Worm (Caenorhabditis elegans) whole organism, early embryonic: Measurements from ENCODE around the gene nos-2.

ENCODE experiments used
- B0310.2 ChIP-seq: sonication (generic microtip); optimal IDR thresholded peaks from 2 replicates; lab custom pipeline; 2016; ENCODE audit warnings: mild to moderate bottlenecking, missing genetic modification characterization, missing compliant biosample characterization
- F13C5.2 ChIP-seq: sonication (generic microtip); optimal IDR thresholded peaks from 2 replicates; lab custom pipeline; 2017; ENCODE audit warnings: mild to moderate bottlenecking, missing genetic modification characterization, inconsistent platforms, missing compliant biosample characterization
- aly-1 ChIP-seq: sonication (generic microtip); optimal IDR thresholded peaks from 2 replicates; lab custom pipeline; 2016; ENCODE audit warnings: missing genetic modification characterization, missing compliant biosample characterization
- ama-1 ChIP-seq: fragments of 150-350 bp; optimal IDR thresholded peaks from 2 replicates; lab custom pipeline; 2014
- ceh-13 ChIP-seq: fragments of 200-800 bp; sonication (Bioruptor generic); optimal IDR thresholded peaks from 2 replicates; lab custom pipeline; 2018; ENCODE audit warnings: mild to moderate bottlenecking, missing genetic modification characterization, missing compliant biosample characterization
- ceh-36 ChIP-seq: sonication (generic microtip); optimal IDR thresholded peaks from 2 replicates; lab custom pipeline; 2016; ENCODE audit warnings: missing genetic modification characterization, inconsistent platforms, missing compliant biosample characterization
- ets-7 ChIP-seq: sonication (generic microtip); optimal IDR thresholded peaks from 2 replicates; lab custom pipeline; 2016; ENCODE audit warnings: missing genotype, missing genetic modification characterization, missing compliant biosample characterization
- flt-1 ChIP-seq: fragments of 200-800 bp; sonication (Bioruptor generic); IDR thresholded peaks from 2 replicates; pipeline ENCODE4 v1.3.6; 2022; ENCODE audit warnings: missing genetic modification characterization, missing compliant biosample characterization
- hmbx-1 ChIP-seq: sonication (generic microtip); optimal IDR thresholded peaks from 2 replicates; lab custom pipeline; 2016; ENCODE audit warnings: mild to moderate bottlenecking, missing genetic modification characterization, missing compliant biosample characterization
- hmg-4 ChIP-seq: fragments of 200-800 bp; sonication (Bioruptor generic); optimal IDR thresholded peaks from 2 replicates; lab custom pipeline; 2018; ENCODE audit warnings: mild to moderate bottlenecking, missing genetic modification characterization, missing compliant biosample characterization
- hnd-1 ChIP-seq: sonication (generic microtip); optimal IDR thresholded peaks from 2 replicates; lab custom pipeline; 2016; ENCODE audit warnings: missing genetic modification characterization, missing compliant biosample characterization
- pes-1 ChIP-seq: fragments of 200-800 bp; sonication (Bioruptor generic); IDR thresholded peaks from 2 replicates; pipeline ENCODE4 v1.3.6; 2022; ENCODE audit warnings: missing genetic modification reagents, missing genetic modification characterization, missing compliant biosample characterization
- scrt-1 ChIP-seq: fragments of 200-800 bp; sonication (Bioruptor generic); IDR thresholded peaks from 2 replicates; pipeline ENCODE4 v1.3.6; 2022; ENCODE audit warnings: missing genetic modification characterization, missing compliant biosample characterization
- sea-1 ChIP-seq: fragments of 200-800 bp; sonication (Bioruptor generic); conservative IDR thresholded peaks from 2 replicates; pipeline ENCODE4 v1.3.6; 2022; ENCODE audit warnings: missing genetic modification characterization, missing compliant biosample characterization
- tbx-11 ChIP-seq: fragments of 200-800 bp; sonication (Bioruptor generic); IDR thresholded peaks from 2 replicates; pipeline ENCODE4 v1.3.6; 2022; ENCODE audit warnings: missing genetic modification characterization, missing compliant biosample characterization
- tbx-37 ChIP-seq: fragments of 200-800 bp; sonication (Bioruptor generic); conservative IDR thresholded peaks from 2 replicates; pipeline ENCODE4 v1.3.6; 2022; ENCODE audit warnings: missing genetic modification reagents, missing genetic modification characterization, missing compliant biosample characterization
- tra-4 ChIP-seq: sonication (generic microtip); optimal IDR thresholded peaks from 2 replicates; lab custom pipeline; 2017; ENCODE audit warnings: missing genetic modification characterization, missing compliant biosample characterization

The nos-2 gene

ce11 chrII:7065391-7065790, at the start of gene nos-2:
nos-2 (plus strand) TSS chrII:7065618.
- TF ChIP-seq tbx-11 (GFP tag; lab: Robert Waterston, UW) (no peak), hnd-1 (tag; lab: Kevin White, UChicago) (no peak), ama-1 (no peak), hmg-4 (no peak), ceh-13 (no peak), aly-1 (tag; lab: Kevin White, UChicago) (no peak), ets-7 (tag; lab: Kevin White, UChicago) (no peak), F13C5.2 (tag; lab: Kevin White, UChicago) (no peak), flt-1 (GFP tag; lab: Robert Waterston, UW) (no peak), tra-4 (tag; lab: Kevin White, UChicago) (no peak), pes-1 (GFP tag; lab: Robert Waterston, UW) (no peak), tbx-37 (no peak), hmbx-1 (no peak), sea-1 (GFP tag; lab: Robert Waterston, UW) (no peak), ceh-36 (tag; lab: Kevin White, UChicago) (no peak), B0310.2 (tag; lab: Kevin White, UChicago) (no peak), scrt-1 (GFP tag; lab: Robert Waterston, UW) (no peak)

ce11 chrII:7022370-7023001, 42.9 kb upstream of the nos-2 start, which contains the start of the genes lst-6 and lst-5:
lst-6 (minus strand) TSS chrII:7022509.
lst-5 (plus strand) TSS chrII:7022913.
- no peak for TF ChIP-seq ceh-13
- TF ChIP-seq hmg-4 = peak; percentile 20
- no peak for TF ChIP-seq B0310.2 (tag; lab: Kevin White, UChicago)
- no peak for TF ChIP-seq tbx-11 (GFP tag; lab: Robert Waterston, UW)
- no peak for TF ChIP-seq pes-1 (GFP tag; lab: Robert Waterston, UW)
- TF ChIP-seq F13C5.2 (tag; lab: Kevin White, UChicago) = peak; percentile 22
- no peak for TF ChIP-seq aly-1 (tag; lab: Kevin White, UChicago)
- TF ChIP-seq hnd-1 (tag; lab: Kevin White, UChicago) = no peak
- TF ChIP-seq scrt-1 (GFP tag; lab: Robert Waterston, UW) = no peak
- TF ChIP-seq ama-1 = no peak
- TF ChIP-seq sea-1 (GFP tag; lab: Robert Waterston, UW) = no peak
- TF ChIP-seq ceh-36 (tag; lab: Kevin White, UChicago) = no peak
- TF ChIP-seq tra-4 (tag; lab: Kevin White, UChicago) = no peak
- TF ChIP-seq tbx-37 = no peak
- no peak for TF ChIP-seq hmbx-1
- TF ChIP-seq ets-7 (tag; lab: Kevin White, UChicago) = no peak

- TF ChIP-seq tra-4 (tag; lab: Kevin White, UChicago) (no peak), hmg-4 (no peak), scrt-1 (GFP tag; lab: Robert Waterston, UW) (no peak), pes-1 (GFP tag; lab: Robert Waterston, UW) (no peak), tbx-37 (no peak), ets-7 (tag; lab: Kevin White, UChicago) (no peak), hnd-1 (tag; lab: Kevin White, UChicago) (no peak), ama-1 (no peak), tbx-11 (GFP tag; lab: Robert Waterston, UW) (no peak), ceh-36 (tag; lab: Kevin White, UChicago) (no peak), hmbx-1 (no peak), aly-1 (tag; lab: Kevin White, UChicago) (no peak)
These were observed 40.2 kb upstream of the nos-2 start, which contains the start of gene znf-598 for ce11 chrII:7024897-7025852. znf-598 (plus strand) TSS chrII:7025802.

ce11 chrII:7029524-7029923, 35.9 kb upstream of the nos-2 start:
- TF ChIP-seq aly-1 (tag; lab: Kevin White, UChicago) (no peak), ceh-36 (tag; lab: Kevin White, UChicago) (no peak), hmg-4 (no peak), flt-1 (GFP tag; lab: Robert Waterston, UW) (no peak), tra-4 (tag; lab: Kevin White, UChicago) (no peak), sea-1 (GFP tag; lab: Robert Waterston, UW) (no peak), tbx-37 (no peak), scrt-1 (GFP tag; lab: Robert Waterston, UW) (no peak), tbx-11 (GFP tag; lab: Robert Waterston, UW) (no peak), hnd-1 (tag; lab: Kevin White, UChicago) (no peak), B0310.2 (tag; lab: Kevin White, UChicago) (no peak), ama-1 (no peak), F13C5.2 (tag; lab: Kevin White, UChicago) (no peak)

- TF ChIP-seq hnd-1 (tag; lab: Kevin White, UChicago) = no peak
These were observed 34.2 kb upstream of the nos-2 start for ce11 chrII:7031137-7031697.

- TF ChIP-seq flt-1 (GFP tag; lab: Robert Waterston, UW) (no peak), ceh-13 (no peak), tbx-11 (GFP tag; lab: Robert Waterston, UW) (no peak), scrt-1 (GFP tag; lab: Robert Waterston, UW) (no peak), sea-1 (GFP tag; lab: Robert Waterston, UW) (no peak), tra-4 (tag; lab: Kevin White, UChicago) (no peak), pes-1 (GFP tag; lab: Robert Waterston, UW) (no peak), tbx-37 (no peak), F13C5.2 (tag; lab: Kevin White, UChicago) (no peak)
These were observed 27.6 kb upstream of the nos-2 start, which contains the start of gene cin-4 for ce11 chrII:7037659-7038342. cin-4 (plus strand) TSS chrII:7038292.
